Worm (Caenorhabditis elegans) whole organism, L2 larva: ENCODE data around the gene col-40.

Experiments used
- C34F6.9 ChIP-seq: fragments of 150-350 bp; optimal IDR thresholded peaks from 2 replicates; lab custom pipeline; 2014; ENCODE audit warnings: missing biosample characterization, missing genetic modification characterization
- Y55F3AM.14 ChIP-seq: fragments of 200-800 bp; sonication (Bioruptor generic); optimal IDR thresholded peaks from 2 replicates; lab custom pipeline; 2018; ENCODE audit warnings: mild to moderate bottlenecking, missing genetic modification characterization, missing compliant biosample characterization
- ZK546.5 ChIP-seq: sonication (generic microtip); optimal IDR thresholded peaks from 2 replicates; lab custom pipeline; 2017; ENCODE audit warnings: missing biosample characterization, missing genetic modification characterization
- ama-1 ChIP-seq: fragments of 150-350 bp; optimal IDR thresholded peaks from 2 replicates; lab custom pipeline; 2018; ENCODE audit warnings: inconsistent platforms
- blmp-1 ChIP-seq: sonication (generic microtip); optimal IDR thresholded peaks from 2 replicates; lab custom pipeline; 2017; ENCODE audit warnings: missing genetic modification characterization, mild to moderate bottlenecking, missing compliant biosample characterization, antibody characterized with exemption, moderate library complexity; ENCODE audit not compliant: insufficient read depth
- ceh-16 ChIP-seq: fragments of 150-350 bp; optimal IDR thresholded peaks from 2 replicates; lab custom pipeline; 2014; ENCODE audit warnings: missing biosample characterization, missing genetic modification characterization
- dmd-4 ChIP-seq: sonication (generic microtip); optimal IDR thresholded peaks from 2 replicates; lab custom pipeline; 2017; ENCODE audit warnings: missing biosample characterization, missing genetic modification characterization
- egl-27 ChIP-seq: sonication (generic microtip); optimal IDR thresholded peaks from 3 replicates; lab custom pipeline; 2017; ENCODE audit warnings: missing biosample characterization, missing genetic modification reagents, missing genetic modification characterization
- elt-3 ChIP-seq: sonication (generic microtip); optimal IDR thresholded peaks from 2 replicates; lab custom pipeline; 2017; ENCODE audit warnings: missing biosample characterization, missing genetic modification characterization
- gmeb-1 ChIP-seq: fragments of 150-350 bp; optimal IDR thresholded peaks from 2 replicates; lab custom pipeline; 2014; ENCODE audit warnings: missing biosample characterization, missing genetic modification characterization
- lin-11 ChIP-seq: fragments of 150-350 bp; sonication (generic microtip); optimal IDR thresholded peaks from 2 replicates; lab custom pipeline; 2014; ENCODE audit warnings: missing biosample characterization, missing genetic modification characterization, inconsistent platforms, mixed read lengths
- lin-13 ChIP-seq: fragments of 150-350 bp; optimal IDR thresholded peaks from 2 replicates; lab custom pipeline; 2014; ENCODE audit warnings: missing biosample characterization, missing genetic modification reagents, missing genetic modification characterization
- nhr-11 ChIP-seq: fragments of 150-350 bp; optimal IDR thresholded peaks from 2 replicates; lab custom pipeline; 2014; ENCODE audit warnings: missing biosample characterization, missing genetic modification characterization
- nhr-12 ChIP-seq: fragments of 150-350 bp; optimal IDR thresholded peaks from 2 replicates; lab custom pipeline; 2014; ENCODE audit warnings: missing biosample characterization, missing genetic modification characterization
- nhr-129 ChIP-seq: fragments of 150-350 bp; optimal IDR thresholded peaks from 2 replicates; lab custom pipeline; 2014; ENCODE audit warnings: missing biosample characterization, missing genetic modification characterization
- nhr-21 ChIP-seq: fragments of 150-350 bp; optimal IDR thresholded peaks from 2 replicates; lab custom pipeline; 2014; ENCODE audit warnings: missing biosample characterization, missing genetic modification characterization
- nhr-25 ChIP-seq: fragments of 150-350 bp; sonication (generic microtip); optimal IDR thresholded peaks from 3 replicates; lab custom pipeline; 2014; ENCODE audit warnings: missing biosample characterization, missing genetic modification characterization
- nhr-77 ChIP-seq: fragments of 150-350 bp; optimal IDR thresholded peaks from 2 replicates; lab custom pipeline; 2014; ENCODE audit warnings: missing biosample characterization, missing genetic modification characterization
- peb-1 ChIP-seq: fragments of 150-350 bp; optimal IDR thresholded peaks from 2 replicates; lab custom pipeline; 2014; ENCODE audit warnings: missing biosample characterization, missing genetic modification characterization
- sem-4 ChIP-seq: fragments of 150-350 bp; optimal IDR thresholded peaks from 2 replicates; lab custom pipeline; 2014; ENCODE audit warnings: missing biosample characterization, missing genetic modification reagents, missing genetic modification characterization
- skn-1 ChIP-seq: sonication (generic microtip); optimal IDR thresholded peaks from 2 replicates; lab custom pipeline; 2017; ENCODE audit warnings: missing biosample characterization, missing genetic modification characterization
- sma-3 ChIP-seq: sonication (generic microtip); optimal IDR thresholded peaks from 2 replicates; lab custom pipeline; 2016; ENCODE audit warnings: missing genetic modification reagents, missing genetic modification characterization, missing compliant biosample characterization
- sma-9 ChIP-seq, 2 experiments: fragments of 150-350 bp in 1 of 2; sonication (generic microtip) in 1 of 2; optimal IDR thresholded peaks; 2 replicates each; lab custom pipeline; 2014 to 2016; ENCODE audit warnings: missing genetic modification characterization in 2 of 2, mild to moderate bottlenecking in 1 of 2, missing biosample characterization in 1 of 2, missing compliant biosample characterization in 1 of 2, missing genetic modification reagents in 1 of 2, moderate library complexity in 1 of 2
- snpc-4 ChIP-seq: fragments of 150-350 bp; optimal IDR thresholded peaks from 2 replicates; lab custom pipeline; 2014; ENCODE audit warnings: missing biosample characterization, missing genetic modification characterization
- unc-39 ChIP-seq: fragments of 150-350 bp; optimal IDR thresholded peaks from 2 replicates; lab custom pipeline; 2014; ENCODE audit warnings: missing biosample characterization, missing genetic modification characterization
- unc-55 ChIP-seq: fragments of 150-350 bp; sonication (generic microtip); optimal IDR thresholded peaks from 3 replicates; lab custom pipeline; 2014; ENCODE audit warnings: missing biosample characterization, missing genetic modification reagents, missing genetic modification characterization
- unc-62 ChIP-seq: fragments of 150-350 bp; optimal IDR thresholded peaks from 2 replicates; lab custom pipeline; 2014; ENCODE audit warnings: missing biosample characterization, missing genetic modification reagents, missing genetic modification characterization
- zag-1 ChIP-seq: fragments of 150-350 bp; optimal IDR thresholded peaks from 2 replicates; lab custom pipeline; 2014; ENCODE audit warnings: missing biosample characterization, missing genetic modification characterization

col-40 gene

ce11 chrII:1124757-1125156 is 18.0 kb upstream of the col-40 start:
- TF ChIP-seq egl-27 (tag; lab: Kevin White, UChicago) (no peak), sem-4 (tag; lab: Kevin White, UChicago) (no peak), nhr-25 (tag; lab: Kevin White, UChicago) (no peak), unc-39 (tag; lab: Kevin White, UChicago) (no peak), zag-1 (tag; lab: Kevin White, UChicago) (no peak), nhr-11 (no peak), ama-1 (lab: Kevin White, UChicago) (no peak), peb-1 (tag; lab: Kevin White, UChicago) (no peak), Y55F3AM.14 (GFP tag; lab: Kevin White, UChicago) (no peak)

ce11 chrII:1123208-1123607 is 16.4 kb upstream of the col-40 start, which contains the start of the genes sut-1 and eri-3:
Gene sut-1, minus strand, starts transcription at chrII:1123265.
Gene eri-3, plus strand, starts transcription at chrII:1123534.
- TF ChIP-seq unc-62 (GFP tag; lab: Kevin White, UChicago) = no peak
- TF ChIP-seq, all 48 proteins: peak for 0

DNA sequence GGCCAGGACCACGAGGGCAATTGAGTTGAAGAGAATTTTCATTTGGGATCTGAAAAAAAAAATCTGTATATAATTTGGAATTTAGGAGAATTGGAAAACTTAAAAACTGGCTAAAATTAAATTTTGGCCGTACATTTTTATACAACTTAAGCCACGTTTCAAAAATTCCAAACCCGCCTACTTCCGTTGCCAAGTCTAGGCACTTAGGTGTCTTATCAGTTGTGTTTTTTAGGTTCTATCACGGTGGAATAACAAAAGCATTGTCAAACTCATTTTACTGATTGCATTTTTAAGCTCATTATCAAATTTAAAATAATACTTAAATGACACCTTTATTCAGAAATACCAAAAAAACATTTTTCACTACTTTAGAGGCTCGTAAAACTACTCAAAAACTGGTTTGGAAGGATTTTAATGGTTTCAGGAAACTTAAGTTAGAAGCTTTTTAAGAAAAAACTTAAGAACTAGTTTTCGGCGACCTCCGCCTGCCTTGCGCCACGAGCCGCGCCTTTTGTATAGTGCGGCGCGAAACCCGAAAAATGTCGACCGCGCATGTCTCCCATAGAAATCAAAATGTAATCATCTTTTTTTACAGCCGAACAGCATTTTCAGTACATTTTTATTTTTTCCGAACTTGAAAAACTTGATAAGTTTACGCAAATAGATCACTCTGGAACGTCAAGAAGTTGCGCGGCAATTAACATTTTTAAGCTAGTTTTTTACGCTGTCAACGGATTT is 11.4 kb upstream of the col-40 start, which contains the start of gene lips-13:
lips-13 (minus strand) TSS at position 51 of the 738 bp plus-strand sequence.
- TF ChIP-seq nhr-12 (tag; lab: Kevin White, UChicago) (no peak), lin-13 (GFP tag; lab: Kevin White, UChicago) (no peak)

- TF ChIP-seq lin-11 (tag; lab: Kevin White, UChicago) (no peak), snpc-4 (peak; percentile 47)
Measured at ce11 chrII:1116521-1116920, 9.8 kb upstream of the col-40 start.

ce11 chrII:1114133-1114532 is 7.4 kb upstream of the col-40 start, which contains the start of gene lips-12:
Gene lips-12, minus strand, starts transcription at chrII:1114233.
- TF ChIP-seq nhr-129 = no peak
- TF ChIP-seq nhr-21 (tag; lab: Kevin White, UChicago) = no peak
- no peak for TF ChIP-seq blmp-1 (tag; lab: Kevin White, UChicago)
- no peak for TF ChIP-seq unc-62 (GFP tag; lab: Kevin White, UChicago)
- TF ChIP-seq ZK546.5 (tag; lab: Kevin White, UChicago) = no peak

DNA sequence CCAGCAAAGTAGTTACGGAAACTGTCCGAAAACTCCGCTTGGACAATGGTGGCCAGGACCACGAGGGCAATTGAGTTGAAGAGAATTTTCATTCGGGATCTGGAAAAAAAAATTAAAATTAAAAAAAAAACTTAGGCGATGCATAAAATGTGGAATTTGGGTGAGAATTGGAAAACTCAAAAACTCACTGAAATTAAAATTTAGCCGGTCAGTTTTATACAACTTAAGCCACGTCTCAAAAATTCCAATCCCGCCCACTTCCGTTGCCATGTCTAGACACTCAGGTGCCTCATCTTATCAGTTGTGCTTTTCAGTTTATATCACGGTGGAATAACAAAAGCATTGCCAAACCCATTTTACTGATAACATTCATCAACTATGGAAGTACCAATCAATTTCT is 4.1 kb upstream of the col-40 start, which contains the start of gene lips-11:
lips-11 (minus strand) TSS at position 101 of the 400 bp plus-strand sequence.
- TF ChIP-seq C34F6.9 = no peak
- TF ChIP-seq sma-3 (GFP tag; lab: Kevin White, UChicago) = peak; percentile 9

DNA sequence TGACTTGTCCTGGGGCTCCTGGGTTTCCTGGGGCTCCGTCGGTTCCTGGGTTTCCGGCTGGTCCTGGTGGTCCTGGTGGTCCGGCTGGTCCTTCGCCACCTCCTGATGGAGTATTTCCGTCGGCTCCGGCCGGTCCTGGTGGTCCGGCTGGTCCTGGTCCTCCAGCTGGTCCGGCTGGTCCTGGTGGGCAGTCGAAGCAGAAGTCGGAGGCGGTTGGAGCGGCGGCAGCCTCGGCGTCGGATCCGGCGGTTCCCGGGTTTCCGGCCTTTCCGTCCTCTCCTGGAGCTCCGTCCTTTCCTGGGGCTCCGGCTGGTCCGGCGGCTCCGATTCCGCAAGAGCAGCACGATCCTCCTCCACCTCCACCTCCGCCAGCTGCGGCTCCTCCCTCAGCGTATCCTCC is 1.5 kb downstream of the col-40 start:
- TF ChIP-seq unc-55 (GFP tag; lab: Kevin White, UChicago) = no peak
- no peak for TF ChIP-seq unc-62 (GFP tag; lab: Kevin White, UChicago)
- TF ChIP-seq nhr-77 = no peak
- TF ChIP-seq nhr-25 (tag; lab: Kevin White, UChicago) = no peak
- TF ChIP-seq Y55F3AM.14 (GFP tag; lab: Kevin White, UChicago) = no peak
- TF ChIP-seq lin-11 (tag; lab: Kevin White, UChicago) = no peak
- TF ChIP-seq ceh-16 = no peak
- TF ChIP-seq sma-9 (GFP tag; optimal IDR thresholded peaks at IDR 0.05; lab: Kevin White, UChicago) = no peak
- no peak for TF ChIP-seq sma-9 (tag; optimal IDR thresholded peaks at IDR 0.05; lab: Kevin White, UChicago)
- no peak for TF ChIP-seq skn-1 (tag; lab: Kevin White, UChicago)
- no peak for TF ChIP-seq elt-3 (tag; lab: Kevin White, UChicago)
- TF ChIP-seq gmeb-1 (tag; lab: Kevin White, UChicago) = no peak
- TF ChIP-seq sem-4 (tag; lab: Kevin White, UChicago) = no peak
- no peak for TF ChIP-seq ama-1 (lab: Kevin White, UChicago)
- no peak for TF ChIP-seq nhr-11
- TF ChIP-seq peb-1 (tag; lab: Kevin White, UChicago) = no peak
- TF ChIP-seq unc-39 (tag; lab: Kevin White, UChicago) = no peak
- no peak for TF ChIP-seq nhr-12 (tag; lab: Kevin White, UChicago)
- no peak for TF ChIP-seq sma-3 (GFP tag; lab: Kevin White, UChicago)
- TF ChIP-seq nhr-21 (tag; lab: Kevin White, UChicago) = no peak
- TF ChIP-seq dmd-4 (tag; lab: Kevin White, UChicago) = no peak
